Fruit fly (Drosophila melanogaster) whole organism, embryonic: ENCODE measurements around the gene CG42553.
A peak's percentile ranks its signal among the peaks of the same experiment; 100 is the strongest.

ENCODE experiments used
- Blimp-1 ChIP-seq: fragments of 200-800 bp; sonication (Bioruptor generic); optimal IDR thresholded peaks from 3 replicates; lab custom pipeline; 2018; ENCODE audit warnings: missing biosample characterization, missing genetic modification characterization, mild to moderate bottlenecking, moderate library complexity, missing genetic modification reagents
- CG10274 ChIP-seq: fragments of 200-800 bp; sonication (Bioruptor generic); optimal IDR thresholded peaks from 3 replicates; lab custom pipeline; 2017; ENCODE audit warnings: missing biosample characterization, mild to moderate bottlenecking, missing genetic modification characterization
- CG12299 ChIP-seq: fragments of 200-800 bp; sonication (Bioruptor generic); optimal IDR thresholded peaks from 2 replicates; lab custom pipeline; 2018; ENCODE audit warnings: missing biosample characterization, mild to moderate bottlenecking, missing genetic modification characterization
- CG15073 ChIP-seq: fragments of 200-800 bp; sonication (Bioruptor generic); optimal IDR thresholded peaks from 2 replicates; lab custom pipeline; 2016; ENCODE audit warnings: missing biosample characterization, missing genetic modification characterization
- CG1647 ChIP-seq: fragments of 200-800 bp; sonication (Bioruptor generic); optimal IDR thresholded peaks from 3 replicates; lab custom pipeline; 2016; ENCODE audit warnings: missing biosample characterization, missing genetic modification characterization
- CG17612 ChIP-seq: fragments of 200-800 bp; sonication (Bioruptor generic); IDR thresholded peaks from 2 replicates; pipeline ENCODE4 v1.3.6; 2022; ENCODE audit warnings: missing biosample characterization, missing genetic modification characterization
- CG17912 ChIP-seq: fragments of 200-800 bp; sonication (Bioruptor generic); optimal IDR thresholded peaks from 2 replicates; lab custom pipeline; 2018; ENCODE audit warnings: missing biosample characterization, mild to moderate bottlenecking, missing genetic modification characterization
- CG2120 ChIP-seq: fragments of 200-800 bp; sonication (Bioruptor generic); optimal IDR thresholded peaks from 3 replicates; lab custom pipeline; 2016; ENCODE audit warnings: missing biosample characterization, missing genetic modification characterization
- CG2889 ChIP-seq: fragments of 200-800 bp; sonication (Bioruptor generic); IDR thresholded peaks from 3 replicates; pipeline ENCODE4 v1.3.6; 2022; ENCODE audit warnings: missing biosample characterization, missing genetic modification characterization
- CG30020 ChIP-seq: fragments of 200-800 bp; optimal IDR thresholded peaks from 2 replicates; lab custom pipeline; 2019; ENCODE audit warnings: missing biosample characterization, mild to moderate bottlenecking, missing genetic modification characterization, moderate library complexity
- CG33557 ChIP-seq: fragments of 200-800 bp; sonication (Bioruptor generic); optimal IDR thresholded peaks from 2 replicates; lab custom pipeline; 2019; ENCODE audit warnings: missing biosample characterization, mild to moderate bottlenecking, missing genetic modification characterization, moderate library complexity
- CG34376 ChIP-seq: fragments of 200-800 bp; sonication (Bioruptor generic); optimal IDR thresholded peaks from 2 replicates; lab custom pipeline; 2018; ENCODE audit warnings: missing biosample characterization, mild to moderate bottlenecking, missing genetic modification characterization
- CG3995 ChIP-seq: fragments of 200-800 bp; sonication (Bioruptor generic); optimal IDR thresholded peaks from 3 replicates; lab custom pipeline; 2016; ENCODE audit warnings: missing biosample characterization, missing genetic modification characterization
- CG4282 ChIP-seq: fragments of 200-800 bp; sonication (Bioruptor generic); optimal IDR thresholded peaks from 2 replicates; lab custom pipeline; 2016; ENCODE audit warnings: missing biosample characterization, missing genetic modification characterization
- CG8281 ChIP-seq: fragments of 200-800 bp; sonication (Bioruptor generic); optimal IDR thresholded peaks from 2 replicates; lab custom pipeline; 2018; ENCODE audit warnings: missing biosample characterization, mild to moderate bottlenecking, missing genetic modification characterization, moderate library complexity
- CG9609 ChIP-seq: fragments of 200-800 bp; sonication (Bioruptor generic); optimal IDR thresholded peaks from 3 replicates; lab custom pipeline; 2016; ENCODE audit warnings: missing biosample characterization, missing genetic modification characterization
- Gsc ChIP-seq: fragments of 200-800 bp; sonication (Bioruptor generic); IDR thresholded peaks from 2 replicates; pipeline ENCODE4 v1.3.6; 2022; ENCODE audit warnings: missing biosample characterization, missing genetic modification characterization
- Jarid2 ChIP-seq: fragments of 200-800 bp; sonication (Bioruptor generic); optimal IDR thresholded peaks from 3 replicates; lab custom pipeline; 2017; ENCODE audit warnings: mild to moderate bottlenecking, missing biosample characterization, missing genetic modification reagents, missing genetic modification characterization
- Mes4 ChIP-seq: fragments of 200-800 bp; sonication (Bioruptor generic); optimal IDR thresholded peaks from 2 replicates; lab custom pipeline; 2016; ENCODE audit warnings: missing biosample characterization, missing genetic modification characterization
- NC2α ChIP-seq: fragments of 200-800 bp; sonication (Bioruptor generic); optimal IDR thresholded peaks from 2 replicates; lab custom pipeline; 2016; ENCODE audit warnings: missing biosample characterization, missing genetic modification characterization
- Nf-YB ChIP-seq: fragments of 200-800 bp; sonication (Bioruptor generic); optimal IDR thresholded peaks from 3 replicates; lab custom pipeline; 2019; ENCODE audit warnings: missing biosample characterization, mild to moderate bottlenecking, missing genetic modification characterization, moderate library complexity
- Xrp1 ChIP-seq: fragments of 200-800 bp; sonication (Bioruptor generic); IDR thresholded peaks from 2 replicates; pipeline ENCODE4 v1.3.6; 2022; ENCODE audit warnings: missing biosample characterization, missing genetic modification characterization
- aop ChIP-seq: fragments of 200-800 bp; sonication (Bioruptor generic); IDR thresholded peaks from 2 replicates; pipeline ENCODE4 v1.3.6; 2022; ENCODE audit warnings: missing biosample characterization, missing genetic modification characterization
- ash1 ChIP-seq: fragments of 200-800 bp; sonication (Bioruptor generic); optimal IDR thresholded peaks from 2 replicates; lab custom pipeline; 2018; ENCODE audit warnings: missing biosample characterization, mild to moderate bottlenecking, missing genetic modification characterization
- cas ChIP-seq: fragments of 200-800 bp; sonication (Bioruptor generic); IDR thresholded peaks from 2 replicates; pipeline ENCODE4 v1.3.6; 2022; ENCODE audit warnings: missing biosample characterization, missing genetic modification characterization
- chinmo ChIP-seq: fragments of 200-800 bp; sonication (Bioruptor generic); IDR thresholded peaks from 4 replicates; pipeline ENCODE4 v1.3.6; 2022; ENCODE audit warnings: missing biosample characterization, missing genetic modification characterization; ENCODE audit not compliant: partially characterized antibody
- corto ChIP-seq: fragments of 200-800 bp; sonication (Bioruptor generic); optimal IDR thresholded peaks from 2 replicates; lab custom pipeline; 2016; ENCODE audit warnings: missing biosample characterization, mild to moderate bottlenecking, missing genetic modification characterization, moderate library complexity
- eyg ChIP-seq: fragments of 200-800 bp; sonication (Bioruptor generic); optimal IDR thresholded peaks from 3 replicates; lab custom pipeline; 2016; ENCODE audit warnings: missing biosample characterization, missing genetic modification characterization
- gcm2 ChIP-seq: fragments of 200-800 bp; sonication (Bioruptor generic); optimal IDR thresholded peaks from 2 replicates; lab custom pipeline; 2016; ENCODE audit warnings: missing biosample characterization, missing genetic modification characterization
- gsb ChIP-seq: fragments of 200-800 bp; sonication (Bioruptor generic); IDR thresholded peaks from 2 replicates; pipeline ENCODE4 v1.3.6; 2022; ENCODE audit warnings: missing biosample characterization, missing genetic modification characterization
- ind ChIP-seq: fragments of 200-800 bp; sonication (Bioruptor generic); optimal IDR thresholded peaks from 3 replicates; lab custom pipeline; 2016; ENCODE audit warnings: missing biosample characterization, missing genetic modification characterization
- klu ChIP-seq: fragments of 200-800 bp; sonication (Bioruptor generic); IDR thresholded peaks from 2 replicates; pipeline ENCODE4 v1.3.6; 2022; ENCODE audit warnings: missing biosample characterization, missing genetic modification characterization
- lbe ChIP-seq: fragments of 200-800 bp; sonication (Bioruptor generic); optimal IDR thresholded peaks from 2 replicates; lab custom pipeline; 2016; ENCODE audit warnings: missing biosample characterization, mild to moderate bottlenecking, missing genetic modification characterization
- lov ChIP-seq, 2 experiments: fragments of 200-800 bp in 1 of 2; fragments of >200 bp in 1 of 2; sonication (Bioruptor generic) in 1 of 2; IDR thresholded peaks in 1 of 2; optimal IDR thresholded peaks in 1 of 2; 2 replicates in 1 of 2; 3 replicates in 1 of 2; pipeline versions ENCODE4 v1.3.6 to Lab custom; 2017 to 2022; ENCODE audit warnings: missing biosample characterization in 1 of 2, missing genetic modification characterization in 1 of 2
- nau ChIP-seq: fragments of 200-800 bp; sonication (Bioruptor generic); optimal IDR thresholded peaks from 3 replicates; lab custom pipeline; 2017; ENCODE audit warnings: missing biosample characterization, mild to moderate bottlenecking, missing genetic modification characterization, missing genetic modification reagents
- nmo ChIP-seq: fragments of 200-800 bp; sonication (Bioruptor generic); optimal IDR thresholded peaks from 2 replicates; lab custom pipeline; 2018; ENCODE audit warnings: missing biosample characterization, mild to moderate bottlenecking, missing genetic modification characterization, moderate library complexity
- pnt ChIP-seq: fragments of 200-800 bp; sonication (Bioruptor generic); optimal IDR thresholded peaks from 3 replicates; lab custom pipeline; 2016; ENCODE audit warnings: missing biosample characterization, missing genetic modification characterization
- prd ChIP-seq, 3 experiments: fragments of >200 bp in 2 of 3; fragments of 200-800 bp in 1 of 3; sonication (Bioruptor generic) in 1 of 3; optimal IDR thresholded peaks in 2 of 3; IDR thresholded peaks in 1 of 3; 2 replicates in 2 of 3; 3 replicates in 1 of 3; pipeline versions ENCODE4 v1.3.6 to Lab custom; 2017 to 2022; ENCODE audit warnings: missing biosample characterization in 1 of 3, missing genetic modification characterization in 1 of 3
- trh ChIP-seq: fragments of 200-800 bp; sonication (Bioruptor generic); optimal IDR thresholded peaks from 2 replicates; lab custom pipeline; 2016; ENCODE audit warnings: missing biosample characterization, missing genetic modification characterization
- twi ChIP-seq: fragments of 200-800 bp; optimal IDR thresholded peaks from 2 replicates; lab custom pipeline; 2019; ENCODE audit warnings: missing biosample characterization, mild to moderate bottlenecking, missing genetic modification characterization, moderate library complexity
- vfl ChIP-seq: fragments of 200-800 bp; sonication (Bioruptor generic); optimal IDR thresholded peaks from 2 replicates; lab custom pipeline; 2016; ENCODE audit warnings: missing biosample characterization, missing genetic modification characterization
- z ChIP-seq: fragments of 200-800 bp; sonication (Bioruptor generic); IDR thresholded peaks from 3 replicates; pipeline ENCODE4 v1.3.6; 2022; ENCODE audit warnings: missing biosample characterization, missing genetic modification characterization
- zen2 ChIP-seq: fragments of 200-800 bp; sonication (Bioruptor generic); IDR thresholded peaks from 3 replicates; pipeline ENCODE4 v1.3.6; 2022; ENCODE audit warnings: missing biosample characterization, missing genetic modification characterization; ENCODE audit not compliant: partially characterized antibody
- zf30C ChIP-seq: fragments of 200-800 bp; sonication (Bioruptor generic); optimal IDR thresholded peaks from 3 replicates; lab custom pipeline; 2018; ENCODE audit warnings: missing biosample characterization, mild to moderate bottlenecking, missing genetic modification characterization

Gene CG42553

DNA sequence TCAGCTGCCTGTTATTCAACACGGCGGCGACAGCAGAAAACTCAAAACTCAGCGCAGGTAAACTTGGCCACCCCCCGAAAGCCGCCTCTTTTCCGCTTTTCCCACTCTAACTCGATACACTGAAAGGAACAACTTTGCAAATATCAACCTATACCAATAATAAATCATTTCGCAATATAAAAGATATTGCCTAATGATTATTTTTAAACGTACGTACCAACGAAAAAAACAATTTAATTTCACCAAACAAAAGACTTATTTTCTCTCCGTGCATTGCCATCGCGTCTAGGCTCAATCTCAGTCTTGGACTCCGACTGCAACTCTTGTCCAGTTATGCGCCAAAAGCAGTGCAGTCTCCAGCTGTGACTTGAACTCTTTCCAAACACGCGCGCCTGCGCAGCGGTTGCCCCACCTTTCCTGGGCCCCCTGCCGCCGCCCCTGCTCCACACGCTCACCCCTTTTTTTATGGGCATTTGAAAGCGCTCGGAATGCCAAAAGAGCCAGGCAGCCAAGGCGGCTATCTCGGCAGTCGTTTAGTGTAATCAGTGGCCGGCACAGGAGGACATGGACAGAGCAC, 28.2 kb upstream of the CG42553 start (continued):
- TF ChIP-seq Jarid2 (GFP tag; lab: Kevin White, UChicago), result no peak
- TF ChIP-seq CG10274, result peak; percentile 19
- TF ChIP-seq CG34376 (GFP tag; lab: Kevin White, UChicago), result no peak
- TF ChIP-seq CG3995 (GFP tag; lab: Kevin White, UChicago), result no peak
- TF ChIP-seq CG17612, result no peak
- no peak for TF ChIP-seq lbe
- TF ChIP-seq vfl (GFP tag; lab: Kevin White, UChicago), result no peak
- TF ChIP-seq Xrp1 (GFP tag; lab: Robert Waterston, UW), result peak; percentile 75
- TF ChIP-seq zen2 (GFP tag; lab: Robert Waterston, UW), result no peak
- TF ChIP-seq chinmo, result no peak
- TF ChIP-seq ash1 (GFP tag; lab: Kevin White, UChicago), result no peak
- TF ChIP-seq CG30020 (tag; lab: Kevin White, UChicago), result no peak
- no peak for TF ChIP-seq Gsc (GFP tag; lab: Robert Waterston, UW)
- no peak for TF ChIP-seq aop
- peak; percentile 58 for TF ChIP-seq ind (GFP tag; lab: Kevin White, UChicago)
- no peak for TF ChIP-seq klu (GFP tag; lab: Robert Waterston, UW)
- TF ChIP-seq corto (GFP tag; lab: Kevin White, UChicago), result no peak
- TF ChIP-seq Mes4, result peak; percentile 29
- TF ChIP-seq trh (GFP tag; lab: Kevin White, UChicago), result no peak
- peak; percentile 10 for TF ChIP-seq CG9609 (GFP tag; lab: Kevin White, UChicago)
- TF ChIP-seq prd (optimal IDR thresholded peaks at IDR 0.05; lab: Kevin White, UChicago), result no peak
- TF ChIP-seq prd (GFP tag; IDR thresholded peaks at IDR 0.05; lab: Robert Waterston, UW), result peak; percentile 79
- TF ChIP-seq CG2120 (GFP tag; lab: Kevin White, UChicago), result peak; percentile 12
- no peak for TF ChIP-seq twi (tag; lab: Kevin White, UChicago)
- peak; percentile 25 for TF ChIP-seq CG4282 (GFP tag; lab: Kevin White, UChicago)
- TF ChIP-seq CG1647 (GFP tag; lab: Kevin White, UChicago), result no peak
- TF ChIP-seq z (GFP tag; lab: Robert Waterston, UW), result peak; percentile 39; the same call in 1 of the 3 replicates
- TF ChIP-seq CG17912, result no peak
- peak; percentile 33 for TF ChIP-seq CG8281 (tag; lab: Kevin White, UChicago)
- peak; percentile 49 for TF ChIP-seq nmo (GFP tag; lab: Kevin White, UChicago)
- TF ChIP-seq CG12299 (tag; lab: Kevin White, UChicago), result no peak
- TF ChIP-seq gcm2 (GFP tag; lab: Kevin White, UChicago), result no peak
- TF ChIP-seq eyg (GFP tag; lab: Kevin White, UChicago), result peak; percentile 41
- no peak for TF ChIP-seq CG33557 (GFP tag; lab: Kevin White, UChicago)
- TF ChIP-seq NC2α (GFP tag; lab: Kevin White, UChicago), result peak; percentile 21
- TF ChIP-seq CG2889 (GFP tag; lab: Robert Waterston, UW), result no peak

DNA sequence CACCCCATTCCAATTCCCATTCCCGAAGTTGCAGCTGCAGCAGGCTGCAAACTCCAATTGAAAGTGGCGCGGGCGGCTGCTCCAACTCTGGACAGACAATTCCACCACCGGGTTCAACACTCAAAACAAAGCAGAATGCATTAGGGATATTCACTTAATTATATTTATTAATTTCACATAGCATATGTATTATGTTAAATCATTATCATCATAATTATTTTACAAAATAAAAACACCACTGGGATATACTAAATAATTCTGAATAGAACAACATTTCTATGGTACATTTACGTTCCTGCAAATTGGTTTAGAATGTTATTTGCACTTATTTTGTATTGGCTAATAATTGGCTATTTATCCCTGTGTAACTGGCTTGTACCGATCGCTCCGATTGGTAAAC, 26.4 kb upstream of the CG42553 start:
- no peak for TF ChIP-seq nau (GFP tag; lab: Kevin White, UChicago)
- TF ChIP-seq CG15073, result no peak
- TF ChIP-seq pnt (GFP tag; lab: Kevin White, UChicago), result no peak
- no peak for TF ChIP-seq zf30C (GFP tag; lab: Kevin White, UChicago)
- TF ChIP-seq trh (GFP tag; lab: Kevin White, UChicago), result no peak
- TF ChIP-seq Blimp-1 (GFP tag; lab: Kevin White, UChicago), result no peak
- no peak for TF ChIP-seq cas (GFP tag; lab: Robert Waterston, UW)
- no peak for TF ChIP-seq Nf-YB
- no peak for TF ChIP-seq lov (optimal IDR thresholded peaks at IDR 0.05; lab: Kevin White, UChicago)
- TF ChIP-seq lov (GFP tag; IDR thresholded peaks at IDR 0.05; lab: Robert Waterston, UW), result no peak
- no peak for TF ChIP-seq gsb (GFP tag; lab: Robert Waterston, UW)
